Fruit fly (Drosophila melanogaster): ENCODE data around the gene CG15594.

DNA sequence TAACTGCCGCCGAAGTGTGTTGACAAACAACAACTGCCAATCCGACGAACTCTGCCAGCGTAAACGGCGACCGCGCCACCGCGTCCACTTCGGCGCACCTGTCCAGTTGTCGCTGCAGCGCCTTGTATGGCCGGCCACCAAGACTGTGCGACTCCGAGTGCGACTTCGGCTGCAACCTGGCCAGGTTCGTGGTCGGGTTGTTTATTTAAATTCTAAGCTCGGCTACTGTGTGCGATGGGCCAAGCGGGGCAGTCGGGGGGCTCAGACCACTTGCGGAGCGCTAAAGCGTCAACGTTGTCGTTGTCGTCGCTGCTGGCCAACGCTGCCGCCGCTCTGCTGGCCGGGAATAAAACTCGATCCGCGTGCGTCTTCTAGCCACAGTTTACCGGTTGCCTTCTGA lies 27.7 kb upstream of the CG15594 start, which contains the start of gene Osi9:
- no peak for TF ChIP-seq CG15710 (tag; optimal IDR thresholded peaks at IDR 0.05)
- no peak for TF ChIP-seq CG17806 (tag; optimal IDR thresholded peaks at IDR 0.05)
- peak; percentile 14; the same call in 1 of the 2 replicates for TF ChIP-seq Ets98B (GFP tag; IDR thresholded peaks at IDR 0.05)
- no peak for TF ChIP-seq Pif1A (GFP tag; optimal IDR thresholded peaks at IDR 0.05)
- no peak for TF ChIP-seq EcR (GFP tag; optimal IDR thresholded peaks at IDR 0.05)
- TF ChIP-seq gl (tag; optimal IDR thresholded peaks at IDR 0.05): no peak
- no peak for TF ChIP-seq CG12605 (GFP tag; IDR thresholded peaks at IDR 0.05)
- TF ChIP-seq CG10348 (GFP tag; IDR thresholded peaks at IDR 0.05): no peak

All from whole organism, pupa.